Fruit fly (Drosophila melanogaster) whole organism, embryonic: ENCODE measurements around the gene CG8507.

Source experiments
- Abd-B ChIP-seq: fragments of 200-800 bp; sonication (Bioruptor generic); optimal IDR thresholded peaks from 2 replicates; lab custom pipeline; 2018; ENCODE audit warnings: missing biosample characterization, mild to moderate bottlenecking, missing genetic modification characterization, moderate library complexity
- CG10267 ChIP-seq: fragments of 200-800 bp; sonication (Bioruptor generic); optimal IDR thresholded peaks from 2 replicates; lab custom pipeline; 2018; ENCODE audit warnings: missing biosample characterization, mild to moderate bottlenecking, missing genetic modification characterization, moderate library complexity
- CG12071 ChIP-seq: fragments of 200-800 bp; sonication (Bioruptor generic); optimal IDR thresholded peaks from 3 replicates; lab custom pipeline; 2018; ENCODE audit warnings: missing biosample characterization, mild to moderate bottlenecking, missing genetic modification characterization
- CG1233 ChIP-seq: fragments of 200-800 bp; sonication (Bioruptor generic); optimal IDR thresholded peaks from 4 replicates; lab custom pipeline; 2018; ENCODE audit warnings: missing biosample characterization, mild to moderate bottlenecking, missing genetic modification characterization
- CG15269 ChIP-seq: fragments of 200-800 bp; sonication (Bioruptor generic); optimal IDR thresholded peaks from 2 replicates; lab custom pipeline; 2018; ENCODE audit warnings: missing biosample characterization, mild to moderate bottlenecking, missing genetic modification characterization, moderate library complexity
- CG17186 ChIP-seq: fragments of 200-800 bp; sonication (Bioruptor generic); optimal IDR thresholded peaks from 3 replicates; lab custom pipeline; 2017; ENCODE audit warnings: missing biosample characterization, missing genetic modification reagents, missing genetic modification characterization
- CG2116 ChIP-seq: fragments of 200-800 bp; sonication (Bioruptor generic); optimal IDR thresholded peaks from 3 replicates; lab custom pipeline; 2018; ENCODE audit warnings: missing biosample characterization, mild to moderate bottlenecking, missing genetic modification characterization
- CG2199 ChIP-seq: fragments of 200-800 bp; sonication (Bioruptor generic); IDR thresholded peaks from 3 replicates; pipeline ENCODE4 v1.3.6; 2022; ENCODE audit warnings: missing biosample characterization, missing genetic modification characterization
- CG2875 ChIP-seq: fragments of 200-800 bp; sonication (Bioruptor generic); optimal IDR thresholded peaks from 2 replicates; lab custom pipeline; 2017; ENCODE audit warnings: missing biosample characterization, mild to moderate bottlenecking, missing genetic modification characterization, missing genetic modification reagents
- CG31388 ChIP-seq: fragments of 200-800 bp; sonication (Bioruptor generic); optimal IDR thresholded peaks from 2 replicates; lab custom pipeline; 2016; ENCODE audit warnings: missing biosample characterization, missing genetic modification characterization
- CG31441 ChIP-seq: fragments of 200-800 bp; sonication (Bioruptor generic); IDR thresholded peaks from 2 replicates; pipeline ENCODE4 v1.3.6; 2022; ENCODE audit warnings: missing biosample characterization, missing genetic modification characterization
- CG34224 ChIP-seq: fragments of 200-800 bp; sonication (Bioruptor generic); IDR thresholded peaks from 3 replicates; pipeline ENCODE4 v1.3.6; 2022; ENCODE audit warnings: missing biosample characterization, missing genetic modification characterization; ENCODE audit not compliant: partially characterized antibody
- CG4360 ChIP-seq: fragments of 200-800 bp; sonication (Bioruptor generic); IDR thresholded peaks from 2 replicates; pipeline ENCODE4 v1.3.6; 2022; ENCODE audit warnings: missing biosample characterization, missing genetic modification characterization
- CG6765 ChIP-seq: fragments of 200-800 bp; sonication (Bioruptor generic); optimal IDR thresholded peaks from 3 replicates; lab custom pipeline; 2017; ENCODE audit warnings: missing biosample characterization, mild to moderate bottlenecking, missing genetic modification characterization
- CG6854 ChIP-seq: fragments of 200-800 bp; sonication (Bioruptor generic); optimal IDR thresholded peaks from 3 replicates; lab custom pipeline; 2017; ENCODE audit warnings: missing biosample characterization, mild to moderate bottlenecking, missing genetic modification characterization
- CG7839 ChIP-seq: fragments of 200-800 bp; sonication (Bioruptor generic); optimal IDR thresholded peaks from 3 replicates; lab custom pipeline; 2018; ENCODE audit warnings: missing biosample characterization, mild to moderate bottlenecking, missing genetic modification characterization, moderate library complexity
- CG7963 ChIP-seq: fragments of 200-800 bp; sonication (Bioruptor generic); IDR thresholded peaks from 3 replicates; pipeline ENCODE4 v1.3.6; 2022; ENCODE audit warnings: missing biosample characterization, missing genetic modification characterization; ENCODE audit not compliant: partially characterized antibody
- CG9727 ChIP-seq: fragments of 200-800 bp; sonication (Bioruptor generic); optimal IDR thresholded peaks from 3 replicates; lab custom pipeline; 2017; ENCODE audit warnings: missing biosample characterization, mild to moderate bottlenecking, missing genetic modification characterization
- CG9797 ChIP-seq: fragments of 200-800 bp; sonication (Bioruptor generic); optimal IDR thresholded peaks from 3 replicates; lab custom pipeline; 2018; ENCODE audit warnings: missing biosample characterization, mild to moderate bottlenecking, missing genetic modification characterization
- Camta ChIP-seq: fragments of 200-800 bp; sonication (Bioruptor generic); optimal IDR thresholded peaks from 2 replicates; lab custom pipeline; 2016; ENCODE audit warnings: missing biosample characterization, missing genetic modification characterization
- D19B ChIP-seq: fragments of 200-800 bp; sonication (Bioruptor generic); optimal IDR thresholded peaks from 2 replicates; lab custom pipeline; 2017; ENCODE audit warnings: missing biosample characterization, mild to moderate bottlenecking, missing genetic modification characterization
- E2f2 ChIP-seq: fragments of 200-800 bp; sonication (Bioruptor generic); IDR thresholded peaks from 2 replicates; pipeline ENCODE4 v1.3.6; 2022; ENCODE audit warnings: missing biosample characterization, missing genetic modification characterization
- Gsc ChIP-seq: fragments of 200-800 bp; sonication (Bioruptor generic); IDR thresholded peaks from 2 replicates; pipeline ENCODE4 v1.3.6; 2022; ENCODE audit warnings: missing biosample characterization, missing genetic modification characterization
- Hmx ChIP-seq: fragments of 200-800 bp; sonication (Bioruptor generic); optimal IDR thresholded peaks from 2 replicates; lab custom pipeline; 2016; ENCODE audit warnings: missing biosample characterization, missing genetic modification characterization
- Hr78 ChIP-seq, 2 experiments: fragments of 200-800 bp in 1 of 2; fragments of >200 bp in 1 of 2; sonication (Bioruptor generic) in 1 of 2; optimal IDR thresholded peaks; 2 replicates each; lab custom pipeline; 2017 to 2019; ENCODE audit warnings: missing biosample characterization in 2 of 2, missing genetic modification characterization in 2 of 2, mild to moderate bottlenecking in 1 of 2, moderate library complexity in 1 of 2
- Lpt ChIP-seq: fragments of >200 bp; optimal IDR thresholded peaks from 2 replicates; lab custom pipeline; 2018; ENCODE audit warnings: missing biosample characterization, missing genetic modification characterization
- Max ChIP-seq: fragments of 200-800 bp; sonication (Bioruptor generic); optimal IDR thresholded peaks from 2 replicates; lab custom pipeline; 2016; ENCODE audit warnings: missing biosample characterization, mild to moderate bottlenecking, missing genetic modification characterization
- Nf-YB ChIP-seq: fragments of 200-800 bp; sonication (Bioruptor generic); optimal IDR thresholded peaks from 3 replicates; lab custom pipeline; 2019; ENCODE audit warnings: missing biosample characterization, mild to moderate bottlenecking, missing genetic modification characterization, moderate library complexity
- Oaz ChIP-seq: fragments of 200-800 bp; sonication (Bioruptor generic); IDR thresholded peaks from 2 replicates; pipeline ENCODE4 v1.3.6; 2022; ENCODE audit warnings: missing biosample characterization, missing genetic modification characterization
- Opbp ChIP-seq: fragments of 200-800 bp; sonication (Bioruptor generic); IDR thresholded peaks from 3 replicates; pipeline ENCODE4 v1.3.6; 2022; ENCODE audit warnings: missing biosample characterization, missing genetic modification characterization; ENCODE audit not compliant: partially characterized antibody
- Scr ChIP-seq: fragments of 200-800 bp; sonication (Bioruptor generic); IDR thresholded peaks from 2 replicates; pipeline ENCODE4 v1.3.6; 2022; ENCODE audit warnings: missing biosample characterization, missing genetic modification characterization; ENCODE audit not compliant: partially characterized antibody
- chm ChIP-seq: fragments of 200-800 bp; sonication (Bioruptor generic); IDR thresholded peaks from 2 replicates; pipeline ENCODE4 v1.3.6; 2022; ENCODE audit warnings: missing biosample characterization, missing genetic modification characterization
- crc ChIP-seq: fragments of 200-800 bp; sonication (Bioruptor generic); optimal IDR thresholded peaks from 2 replicates; lab custom pipeline; 2016; ENCODE audit warnings: missing biosample characterization, missing genetic modification characterization
- da ChIP-seq: fragments of 200-800 bp; sonication (Bioruptor generic); optimal IDR thresholded peaks from 2 replicates; lab custom pipeline; 2016; ENCODE audit warnings: missing biosample characterization, missing genetic modification characterization
- ewg ChIP-seq: fragments of 200-800 bp; sonication (Bioruptor generic); optimal IDR thresholded peaks from 3 replicates; lab custom pipeline; 2017; ENCODE audit warnings: mild to moderate bottlenecking, missing biosample characterization, missing genetic modification reagents, missing genetic modification characterization
- eyg ChIP-seq: fragments of 200-800 bp; sonication (Bioruptor generic); optimal IDR thresholded peaks from 3 replicates; lab custom pipeline; 2016; ENCODE audit warnings: missing biosample characterization, missing genetic modification characterization
- gro ChIP-seq: fragments of 200-800 bp; sonication (Bioruptor generic); optimal IDR thresholded peaks from 2 replicates; lab custom pipeline; 2016; ENCODE audit warnings: missing biosample characterization, missing genetic modification characterization
- hb ChIP-seq: fragments of 200-800 bp; sonication (Bioruptor generic); IDR thresholded peaks from 3 replicates; pipeline ENCODE4 v1.3.6; 2022; ENCODE audit warnings: missing biosample characterization, missing genetic modification characterization; ENCODE audit not compliant: partially characterized antibody
- hbn ChIP-seq: fragments of 200-800 bp; sonication (Bioruptor generic); IDR thresholded peaks from 2 replicates; pipeline ENCODE4 v1.3.6; 2022; ENCODE audit warnings: missing biosample characterization, missing genetic modification characterization; ENCODE audit not compliant: partially characterized antibody
- knrl ChIP-seq: fragments of 200-800 bp; sonication (Bioruptor generic); IDR thresholded peaks from 3 replicates; pipeline ENCODE4 v1.3.6; 2022; ENCODE audit warnings: missing biosample characterization, missing genetic modification characterization; ENCODE audit not compliant: partially characterized antibody
- pnt ChIP-seq: fragments of 200-800 bp; sonication (Bioruptor generic); optimal IDR thresholded peaks from 3 replicates; lab custom pipeline; 2016; ENCODE audit warnings: missing biosample characterization, missing genetic modification characterization
- ranshi ChIP-seq: fragments of 200-800 bp; sonication (Bioruptor generic); IDR thresholded peaks from 2 replicates; pipeline ENCODE4 v1.3.6; 2022; ENCODE audit warnings: missing biosample characterization, missing genetic modification characterization
- sens ChIP-seq: fragments of 200-800 bp; sonication (Bioruptor generic); peaks from one replicate; lab custom pipeline; 2016; ENCODE audit warnings: missing biosample characterization, missing genetic modification characterization
- sens-2 ChIP-seq: fragments of 200-800 bp; sonication (Bioruptor generic); IDR thresholded peaks from 2 replicates; pipeline ENCODE4 v1.3.6; 2022; ENCODE audit warnings: missing biosample characterization, missing genetic modification characterization
- seq ChIP-seq: fragments of 200-800 bp; sonication (Bioruptor generic); IDR thresholded peaks from 2 replicates; pipeline ENCODE4 v1.3.6; 2022; ENCODE audit warnings: missing biosample characterization, missing genetic modification characterization
- vnd ChIP-seq: fragments of 200-800 bp; sonication (Bioruptor generic); IDR thresholded peaks from 3 replicates; pipeline ENCODE4 v1.3.6; 2022; ENCODE audit warnings: missing biosample characterization, missing genetic modification characterization; ENCODE audit not compliant: partially characterized antibody
- wek ChIP-seq: fragments of 200-800 bp; sonication (Bioruptor generic); optimal IDR thresholded peaks from 3 replicates; lab custom pipeline; 2018; ENCODE audit warnings: missing biosample characterization, mild to moderate bottlenecking, missing genetic modification characterization, moderate library complexity
- zfh2 ChIP-seq: fragments of 200-800 bp; sonication (Bioruptor generic); optimal IDR thresholded peaks from 2 replicates; lab custom pipeline; 2016; ENCODE audit warnings: missing biosample characterization, missing genetic modification characterization

The CG8507 gene

DNA sequence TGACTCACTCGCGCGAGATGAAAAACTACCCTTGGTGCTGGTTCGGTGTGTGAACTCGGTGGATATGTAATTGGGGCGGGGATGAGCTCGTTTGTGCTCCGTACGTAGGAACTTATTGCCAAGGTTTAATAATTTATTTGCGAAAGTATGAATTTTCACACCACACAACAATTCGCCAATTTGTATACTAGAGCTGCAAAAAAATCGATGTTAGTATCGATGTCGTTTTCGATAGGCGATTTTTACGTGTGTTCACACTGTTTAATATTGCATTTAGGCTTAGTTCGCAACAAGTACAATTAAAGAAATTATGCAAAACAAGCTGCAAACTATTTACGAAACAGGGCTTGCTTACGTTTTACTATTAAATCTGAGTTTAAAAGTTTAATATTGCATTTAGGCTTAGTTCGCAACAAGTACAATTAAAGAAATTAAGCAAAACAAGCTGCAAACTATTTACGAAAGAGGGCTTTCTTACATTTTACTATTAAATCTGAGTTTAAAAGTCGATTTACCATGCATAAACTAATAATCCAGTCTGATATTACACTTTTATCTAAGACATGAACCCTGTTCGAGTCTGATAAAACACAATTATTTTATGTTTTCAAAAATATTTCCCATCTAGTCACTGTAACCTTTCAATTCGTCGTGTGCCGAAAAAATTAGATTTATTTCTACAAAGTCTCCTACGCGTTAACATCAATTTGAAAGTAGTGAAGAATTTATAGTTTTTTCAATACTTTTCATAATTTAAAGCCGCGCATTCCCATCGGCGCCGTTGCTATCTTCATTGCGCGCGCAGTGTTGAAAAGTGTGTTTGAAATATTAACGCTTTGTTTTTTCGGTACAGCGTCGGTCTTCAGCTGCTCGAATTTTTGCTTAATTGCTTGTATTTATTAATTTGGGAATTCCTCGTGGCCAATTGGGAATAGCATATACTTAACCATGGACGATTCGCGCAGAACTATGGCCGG, 28.0 kb upstream of the CG8507 start, which contains the start of the genes Snap24 and CG8478 (continued):
- TF ChIP-seq CG9727 (GFP tag; lab: Kevin White, UChicago) (peak; percentile 10), gro (GFP tag; lab: Kevin White, UChicago) (no peak), zfh2 (GFP tag; lab: Kevin White, UChicago) (no peak), CG10267 (tag; lab: Kevin White, UChicago) (peak; percentile 93), knrl (GFP tag; lab: Robert Waterston, UW) (peak; percentile 82), pnt (GFP tag; lab: Kevin White, UChicago) (no peak), vnd (GFP tag; lab: Robert Waterston, UW) (peak; percentile 73; the same call in 2 of the 3 replicates), sens-2 (GFP tag; lab: Robert Waterston, UW) (no peak), da (no peak), Abd-B (GFP tag; lab: Kevin White, UChicago) (peak; percentile 24), E2f2 (GFP tag; lab: Robert Waterston, UW) (peak; percentile 85), CG7839 (tag; lab: Kevin White, UChicago) (no peak), CG34224 (GFP tag; lab: Robert Waterston, UW) (peak; percentile 79), CG7963 (GFP tag; lab: Robert Waterston, UW) (peak; percentile 57; the same call in 2 of the 3 replicates), CG17186 (GFP tag; lab: Kevin White, UChicago) (no peak), hb (GFP tag; lab: Robert Waterston, UW) (peak; percentile 61), Opbp (GFP tag; lab: Robert Waterston, UW) (peak; percentile 71; the same call in 2 of the 3 replicates), CG31441 (no peak), crc (GFP tag; lab: Kevin White, UChicago) (no peak), CG2875 (GFP tag; lab: Kevin White, UChicago) (no peak), CG6765 (GFP tag; lab: Kevin White, UChicago) (no peak), Lpt (GFP tag; lab: Kevin White, UChicago) (no peak), CG15269 (tag; lab: Kevin White, UChicago) (no peak), ranshi (GFP tag; lab: Robert Waterston, UW) (no peak), sens (GFP tag; lab: Kevin White, UChicago) (peak; percentile 91), Camta (GFP tag; lab: Kevin White, UChicago) (peak; percentile 33), eyg (GFP tag; lab: Kevin White, UChicago) (no peak), CG6854 (no peak), seq (GFP tag; lab: Robert Waterston, UW) (no peak), CG4360 (GFP tag; lab: Robert Waterston, UW) (no peak), ewg (GFP tag; lab: Kevin White, UChicago) (peak; percentile 47), CG1233 (GFP tag; lab: Kevin White, UChicago) (no peak), Gsc (GFP tag; lab: Robert Waterston, UW) (no peak), Max (GFP tag; lab: Kevin White, UChicago) (no peak), Hr78 (GFP tag; optimal IDR thresholded peaks at IDR 0.05; lab: Kevin White, UChicago) (no peak), Oaz (GFP tag; lab: Robert Waterston, UW) (no peak), Scr (GFP tag; lab: Robert Waterston, UW) (peak; percentile 79), wek (no peak), D19B (GFP tag; lab: Kevin White, UChicago) (no peak), CG2116 (GFP tag; lab: Kevin White, UChicago) (peak; percentile 66), CG31388 (GFP tag; lab: Kevin White, UChicago) (no peak), CG12071 (GFP tag; lab: Kevin White, UChicago) (no peak), Hmx (GFP tag; lab: Kevin White, UChicago) (no peak), hbn (GFP tag; lab: Robert Waterston, UW) (peak; percentile 65), CG9797 (GFP tag; lab: Kevin White, UChicago) (peak; percentile 2), chm (GFP tag; lab: Robert Waterston, UW) (no peak), Nf-YB (GFP tag; lab: Kevin White, UChicago) (no peak), CG2199 (GFP tag; lab: Robert Waterston, UW) (no peak)
